Worm (Caenorhabditis elegans): ENCODE measurements around the gene Y38E10A.35.

ce11 chrII:12619288-12619687 is 46.6 kb upstream of the Y38E10A.35 start, which contains the start of gene nspe-2:
- no peak for TF ChIP-seq flt-1 (GFP tag; IDR thresholded peaks at IDR 0.05)
- no peak for TF ChIP-seq ama-1 (optimal IDR thresholded peaks at IDR 0.05)
- no peak for TF ChIP-seq hmg-4 (GFP tag; optimal IDR thresholded peaks at IDR 0.05)
- no peak for TF ChIP-seq sea-1 (GFP tag; conservative IDR thresholded peaks at IDR 0.05)
- no peak for TF ChIP-seq scrt-1 (GFP tag; IDR thresholded peaks at IDR 0.05)
- no peak for TF ChIP-seq ets-7 (tag; optimal IDR thresholded peaks at IDR 0.05)
- TF ChIP-seq F13C5.2 (tag; optimal IDR thresholded peaks at IDR 0.05), result no peak
- no peak for TF ChIP-seq ceh-36 (tag; optimal IDR thresholded peaks at IDR 0.05)
- TF ChIP-seq hmbx-1 (tag; optimal IDR thresholded peaks at IDR 0.05), result no peak
- no peak for TF ChIP-seq tbx-11 (GFP tag; IDR thresholded peaks at IDR 0.05)
- TF ChIP-seq aly-1 (tag; optimal IDR thresholded peaks at IDR 0.05), result no peak
